Fruit fly (Drosophila melanogaster): ENCODE results near the gene Psf2.

- TF ChIP-seq h (optimal IDR thresholded peaks at IDR 0.05) (no peak), ttk (optimal IDR thresholded peaks at IDR 0.05) (no peak), Myc (optimal IDR thresholded peaks at IDR 0.05) (no peak), Sin3A (optimal IDR thresholded peaks at IDR 0.05) (no peak)
These were observed 23.7 kb upstream of the Psf2 start, which contains the start of gene CG43055 for dm6 chr2L:4410855-4411254.

All from Kc167 (cell line).